Fruit fly (Drosophila melanogaster) whole organism, embryonic: ENCODE results near the gene Mlp84B.
A peak's percentile ranks its signal among the peaks of the same experiment; 100 is the strongest.

ENCODE experiments used
- Aef1 ChIP-seq: fragments of 200-800 bp; sonication (Bioruptor generic); IDR thresholded peaks from 3 replicates; pipeline ENCODE4 v1.3.6; 2022; ENCODE audit warnings: missing biosample characterization, missing genetic modification characterization
- Awh ChIP-seq: fragments of 200-800 bp; sonication (Bioruptor generic); IDR thresholded peaks from 2 replicates; pipeline ENCODE4, ENCODE4 v1.3.6; 2022; ENCODE audit warnings: missing biosample characterization, missing genetic modification characterization
- Bdp1 ChIP-seq: fragments of 200-800 bp; sonication (Bioruptor generic); optimal IDR thresholded peaks from 3 replicates; lab custom pipeline; 2016; ENCODE audit warnings: missing biosample characterization, missing genetic modification characterization
- CG10654 ChIP-seq: fragments of 200-800 bp; sonication (Bioruptor generic); optimal IDR thresholded peaks from 2 replicates; lab custom pipeline; 2016; ENCODE audit warnings: missing biosample characterization, missing genetic modification characterization
- CG10959 ChIP-seq: fragments of 200-800 bp; sonication (Bioruptor generic); IDR thresholded peaks from 2 replicates; pipeline ENCODE4 v1.3.6; 2022; ENCODE audit warnings: missing biosample characterization, missing genetic modification characterization
- CG11456 ChIP-seq: fragments of 200-800 bp; sonication (Bioruptor generic); IDR thresholded peaks from 3 replicates; pipeline ENCODE4 v1.3.6; 2022; ENCODE audit warnings: missing biosample characterization, missing genetic modification characterization
- CG12769 ChIP-seq: fragments of 200-800 bp; sonication (Bioruptor generic); optimal IDR thresholded peaks from 2 replicates; lab custom pipeline; 2019; ENCODE audit warnings: missing biosample characterization, mild to moderate bottlenecking, missing genetic modification characterization, moderate library complexity
- CG15269 ChIP-seq: fragments of 200-800 bp; sonication (Bioruptor generic); optimal IDR thresholded peaks from 2 replicates; lab custom pipeline; 2018; ENCODE audit warnings: missing biosample characterization, mild to moderate bottlenecking, missing genetic modification characterization, moderate library complexity
- CG16815 ChIP-seq: fragments of 200-800 bp; sonication (Bioruptor generic); optimal IDR thresholded peaks from 3 replicates; lab custom pipeline; 2017; ENCODE audit warnings: missing biosample characterization, mild to moderate bottlenecking, missing genetic modification characterization
- CG17385 ChIP-seq: fragments of 200-800 bp; sonication (Bioruptor generic); optimal IDR thresholded peaks from 3 replicates; lab custom pipeline; 2018; ENCODE audit warnings: missing biosample characterization, mild to moderate bottlenecking, missing genetic modification characterization
- CG18599 ChIP-seq: fragments of 200-800 bp; sonication (Bioruptor generic); optimal IDR thresholded peaks from 3 replicates; lab custom pipeline; 2017; ENCODE audit warnings: missing biosample characterization, missing genetic modification characterization, mild to moderate bottlenecking, moderate library complexity, missing genetic modification reagents
- CG3281 ChIP-seq: fragments of 200-800 bp; sonication (Bioruptor generic); optimal IDR thresholded peaks from 3 replicates; lab custom pipeline; 2017; ENCODE audit warnings: missing biosample characterization, mild to moderate bottlenecking, missing genetic modification characterization
- CG34376 ChIP-seq: fragments of 200-800 bp; sonication (Bioruptor generic); optimal IDR thresholded peaks from 2 replicates; lab custom pipeline; 2018; ENCODE audit warnings: missing biosample characterization, mild to moderate bottlenecking, missing genetic modification characterization
- CG3995 ChIP-seq: fragments of 200-800 bp; sonication (Bioruptor generic); optimal IDR thresholded peaks from 3 replicates; lab custom pipeline; 2016; ENCODE audit warnings: missing biosample characterization, missing genetic modification characterization
- CG4360 ChIP-seq: fragments of 200-800 bp; sonication (Bioruptor generic); IDR thresholded peaks from 2 replicates; pipeline ENCODE4 v1.3.6; 2022; ENCODE audit warnings: missing biosample characterization, missing genetic modification characterization
- CG4707 ChIP-seq: fragments of 200-800 bp; sonication (Bioruptor generic); optimal IDR thresholded peaks from 2 replicates; lab custom pipeline; 2018; ENCODE audit warnings: missing biosample characterization, mild to moderate bottlenecking, missing genetic modification characterization, moderate library complexity
- CG4854 ChIP-seq: fragments of 200-800 bp; sonication (Bioruptor generic); optimal IDR thresholded peaks from 2 replicates; lab custom pipeline; 2016; ENCODE audit warnings: missing biosample characterization, missing genetic modification characterization, inconsistent platforms
- CG7357 ChIP-seq: fragments of 200-800 bp; sonication (Bioruptor generic); IDR thresholded peaks from 3 replicates; pipeline ENCODE4 v1.3.6; 2022; ENCODE audit warnings: missing biosample characterization, missing genetic modification characterization
- CG8478 ChIP-seq: fragments of >200 bp; optimal IDR thresholded peaks from 2 replicates; lab custom pipeline; 2018
- CG9215 ChIP-seq: fragments of 200-800 bp; sonication (Bioruptor generic); IDR thresholded peaks from 2 replicates; pipeline ENCODE4 v1.3.6; 2022; ENCODE audit warnings: missing biosample characterization, missing genetic modification characterization
- CG9437 ChIP-seq: fragments of 200-800 bp; sonication (Bioruptor generic); optimal IDR thresholded peaks from 2 replicates; lab custom pipeline; 2018; ENCODE audit warnings: missing biosample characterization, mild to moderate bottlenecking, missing genetic modification characterization
- HLHmδ ChIP-seq: fragments of 200-800 bp; sonication (Bioruptor generic); optimal IDR thresholded peaks from 2 replicates; lab custom pipeline; 2018; ENCODE audit warnings: missing biosample characterization, mild to moderate bottlenecking, missing genetic modification characterization, moderate library complexity
- Hand ChIP-seq: fragments of 200-800 bp; sonication (Bioruptor generic); optimal IDR thresholded peaks from 2 replicates; lab custom pipeline; 2017; ENCODE audit warnings: mild to moderate bottlenecking, missing biosample characterization, missing genetic modification reagents, missing genetic modification characterization
- Hr51 ChIP-seq, 2 experiments: fragments of 200-800 bp; sonication (Bioruptor generic); optimal IDR thresholded peaks; 2 replicates in 1 of 2; 3 replicates in 1 of 2; lab custom pipeline; 2016 to 2018; ENCODE audit warnings: missing biosample characterization in 2 of 2, missing genetic modification characterization in 2 of 2, mild to moderate bottlenecking in 1 of 2, moderate library complexity in 1 of 2
- Hr78 ChIP-seq, 2 experiments: fragments of 200-800 bp in 1 of 2; fragments of >200 bp in 1 of 2; sonication (Bioruptor generic) in 1 of 2; optimal IDR thresholded peaks; 2 replicates each; lab custom pipeline; 2017 to 2019; ENCODE audit warnings: missing biosample characterization in 2 of 2, missing genetic modification characterization in 2 of 2, mild to moderate bottlenecking in 1 of 2, moderate library complexity in 1 of 2
- Kr ChIP-seq: fragments of 200-800 bp; sonication (Bioruptor generic); optimal IDR thresholded peaks from 2 replicates; lab custom pipeline; 2017; ENCODE audit warnings: missing biosample characterization, mild to moderate bottlenecking, missing genetic modification characterization
- Med ChIP-seq: fragments of 200-800 bp; sonication (Bioruptor generic); peaks from one replicate; lab custom pipeline; 2016; ENCODE audit warnings: missing biosample characterization, missing genetic modification characterization, mild to moderate bottlenecking, inconsistent platforms, moderate library complexity
- PHDP ChIP-seq: fragments of 200-800 bp; sonication (Bioruptor generic); optimal IDR thresholded peaks from 3 replicates; lab custom pipeline; 2018; ENCODE audit warnings: missing biosample characterization, mild to moderate bottlenecking, missing genetic modification characterization, moderate library complexity
- Sox100B ChIP-seq: fragments of 200-800 bp; sonication (Bioruptor generic); optimal IDR thresholded peaks from 3 replicates; lab custom pipeline; 2018; ENCODE audit warnings: missing biosample characterization, mild to moderate bottlenecking, missing genetic modification characterization
- Sry-β ChIP-seq: fragments of 200-800 bp; sonication (Bioruptor generic); optimal IDR thresholded peaks from 2 replicates; lab custom pipeline; 2018; ENCODE audit warnings: missing biosample characterization, mild to moderate bottlenecking, missing genetic modification characterization, moderate library complexity
- TFAM ChIP-seq: fragments of 200-800 bp; sonication (Bioruptor generic); optimal IDR thresholded peaks from 2 replicates; lab custom pipeline; 2017; ENCODE audit warnings: missing biosample characterization, missing genetic modification characterization, inconsistent platforms
- Tbp ChIP-seq: fragments of >200 bp; optimal IDR thresholded peaks from 2 replicates; lab custom pipeline; 2018; ENCODE audit warnings: missing biosample characterization, missing genetic modification characterization
- cad ChIP-seq: fragments of >200 bp; optimal IDR thresholded peaks from 2 replicates; lab custom pipeline; 2017; ENCODE audit warnings: missing biosample characterization, missing genetic modification characterization
- danr ChIP-seq: fragments of 200-800 bp; sonication (Bioruptor generic); IDR thresholded peaks from 2 replicates; pipeline ENCODE4 v1.3.6; 2022; ENCODE audit warnings: missing biosample characterization, missing genetic modification characterization
- dmrt11E ChIP-seq: fragments of 200-800 bp; sonication (Bioruptor generic); optimal IDR thresholded peaks from 3 replicates; lab custom pipeline; 2018; ENCODE audit warnings: missing biosample characterization, mild to moderate bottlenecking, missing genetic modification characterization, moderate library complexity
- fd102C ChIP-seq: fragments of 200-800 bp; sonication (Bioruptor generic); optimal IDR thresholded peaks from 2 replicates; lab custom pipeline; 2018; ENCODE audit warnings: missing biosample characterization, mild to moderate bottlenecking, missing genetic modification characterization, moderate library complexity
- gem ChIP-seq: fragments of 200-800 bp; sonication (Bioruptor generic); optimal IDR thresholded peaks from 2 replicates; lab custom pipeline; 2019; ENCODE audit warnings: missing biosample characterization, mild to moderate bottlenecking, missing genetic modification characterization, moderate library complexity
- gro ChIP-seq: fragments of 200-800 bp; sonication (Bioruptor generic); optimal IDR thresholded peaks from 2 replicates; lab custom pipeline; 2016; ENCODE audit warnings: missing biosample characterization, missing genetic modification characterization
- gsb ChIP-seq: fragments of 200-800 bp; sonication (Bioruptor generic); IDR thresholded peaks from 2 replicates; pipeline ENCODE4 v1.3.6; 2022; ENCODE audit warnings: missing biosample characterization, missing genetic modification characterization
- hbn ChIP-seq: fragments of 200-800 bp; sonication (Bioruptor generic); IDR thresholded peaks from 2 replicates; pipeline ENCODE4 v1.3.6; 2022; ENCODE audit warnings: missing biosample characterization, missing genetic modification characterization; ENCODE audit not compliant: partially characterized antibody
- lbe ChIP-seq: fragments of 200-800 bp; sonication (Bioruptor generic); optimal IDR thresholded peaks from 2 replicates; lab custom pipeline; 2016; ENCODE audit warnings: missing biosample characterization, mild to moderate bottlenecking, missing genetic modification characterization
- odd ChIP-seq: fragments of 200-800 bp; sonication (Bioruptor generic); optimal IDR thresholded peaks from 2 replicates; lab custom pipeline; 2017; ENCODE audit warnings: missing biosample characterization, mild to moderate bottlenecking, missing genetic modification characterization
- pfk ChIP-seq: fragments of 200-800 bp; sonication (Bioruptor generic); optimal IDR thresholded peaks from 2 replicates; lab custom pipeline; 2018; ENCODE audit warnings: missing biosample characterization, mild to moderate bottlenecking, missing genetic modification characterization, moderate library complexity
- row ChIP-seq: fragments of 200-800 bp; sonication (Bioruptor generic); IDR thresholded peaks from 3 replicates; pipeline ENCODE4 v1.3.6; 2022; ENCODE audit warnings: missing biosample characterization, missing genetic modification characterization
- twi ChIP-seq: fragments of 200-800 bp; optimal IDR thresholded peaks from 2 replicates; lab custom pipeline; 2019; ENCODE audit warnings: missing biosample characterization, mild to moderate bottlenecking, missing genetic modification characterization, moderate library complexity
- unpg ChIP-seq: fragments of 200-800 bp; sonication (Bioruptor generic); optimal IDR thresholded peaks from 3 replicates; lab custom pipeline; 2018; ENCODE audit warnings: missing biosample characterization, mild to moderate bottlenecking, missing genetic modification characterization, moderate library complexity
- yki ChIP-seq: fragments of >200 bp; optimal IDR thresholded peaks from 3 replicates; lab custom pipeline; 2018
- zfh1 ChIP-seq: fragments of 200-800 bp; sonication (Bioruptor generic); IDR thresholded peaks from 3 replicates; pipeline ENCODE4 v1.3.6; 2022; ENCODE audit warnings: missing biosample characterization, missing genetic modification characterization

Mlp84B gene

dm6 chr3R:7076293-7076981 lies 41.1 kb downstream of the Mlp84B start:
- TF ChIP-seq hbn (GFP tag; lab: Robert Waterston, UW) (no peak), CG9215 (no peak), pfk (GFP tag; lab: Kevin White, UChicago) (peak; percentile 24), CG18599 (peak; percentile 9), gem (tag; lab: Kevin White, UChicago) (peak; percentile 23), twi (tag; lab: Kevin White, UChicago) (no peak), Med (GFP tag; lab: Kevin White, UChicago) (peak; percentile 80), CG15269 (no peak), CG4707 (GFP tag; lab: Kevin White, UChicago) (peak; percentile 89), CG34376 (GFP tag; lab: Kevin White, UChicago) (no peak), zfh1 (0 out of 3 replicates have a peak, but pooled peaks have one; percentile 23), unpg (GFP tag; lab: Kevin White, UChicago) (peak; percentile 14), Hand (GFP tag; lab: Kevin White, UChicago) (peak; percentile 44), CG4360 (GFP tag; lab: Robert Waterston, UW) (0 out of 2 replicates have a peak, but pooled peaks have one; percentile 14), PHDP (tag; lab: Kevin White, UChicago) (peak; percentile 21), dmrt11E (tag; lab: Kevin White, UChicago) (no peak), CG4854 (GFP tag; lab: Kevin White, UChicago) (no peak)

- no peak for TF ChIP-seq CG10959 (GFP tag; lab: Robert Waterston, UW)
- TF ChIP-seq CG15269, result peak; percentile 89
- TF ChIP-seq CG3281 (GFP tag; lab: Kevin White, UChicago), result peak; percentile 89
- peak; percentile 80 for TF ChIP-seq CG9437
- TF ChIP-seq gsb, result no peak
- TF ChIP-seq dmrt11E (tag; lab: Kevin White, UChicago), result peak; percentile 82
- peak; percentile 70 for TF ChIP-seq CG3995 (GFP tag; lab: Kevin White, UChicago)
- peak; percentile 59; the same call in 2 of the 3 replicates for TF ChIP-seq CG7357 (GFP tag; lab: Robert Waterston, UW)
- peak; percentile 89 for TF ChIP-seq Sox100B (GFP tag; lab: Kevin White, UChicago)
- peak; percentile 77 for TF ChIP-seq odd (GFP tag; lab: Kevin White, UChicago)
- TF ChIP-seq CG16815 (GFP tag; lab: Kevin White, UChicago), result peak; percentile 78
- TF ChIP-seq CG12769 (tag; lab: Kevin White, UChicago), result peak; percentile 94
- peak; percentile 38 for TF ChIP-seq fd102C (GFP tag; lab: Kevin White, UChicago)
- TF ChIP-seq CG17385 (GFP tag; lab: Kevin White, UChicago), result peak; percentile 86
- no peak for TF ChIP-seq row
- TF ChIP-seq Sry-β (GFP tag; lab: Kevin White, UChicago), result peak; percentile 19
- no peak for TF ChIP-seq yki
- no peak for TF ChIP-seq Tbp (GFP tag; lab: Kevin White, UChicago)
- TF ChIP-seq CG8478, result no peak
- TF ChIP-seq cad (GFP tag; lab: Kevin White, UChicago), result no peak
- TF ChIP-seq Aef1 (GFP tag; lab: Robert Waterston, UW), result no peak
- peak; percentile 75 to 90 for TF ChIP-seq Hr51 (GFP tag; optimal IDR thresholded peaks at IDR 0.05; lab: Kevin White, UChicago)
- no peak for TF ChIP-seq CG11456
- TF ChIP-seq Bdp1 (GFP tag; lab: Kevin White, UChicago), result peak; percentile 79
- peak in 1 of 2 experiments; percentile 78 for TF ChIP-seq Hr78 (GFP tag; optimal IDR thresholded peaks at IDR 0.05; lab: Kevin White, UChicago)
- TF ChIP-seq TFAM (GFP tag; lab: Kevin White, UChicago), result peak; percentile 52
- TF ChIP-seq Awh (GFP tag; lab: Robert Waterston, UW), result no peak
- no peak for TF ChIP-seq Kr
- TF ChIP-seq hbn (GFP tag; lab: Robert Waterston, UW), result no peak
- TF ChIP-seq CG18599, result peak; percentile 97
- no peak for TF ChIP-seq HLHmδ (GFP tag; lab: Kevin White, UChicago)
- peak; percentile 91 for TF ChIP-seq lbe
- TF ChIP-seq gro (GFP tag; lab: Kevin White, UChicago), result peak; percentile 94
- TF ChIP-seq CG10654 (GFP tag; lab: Kevin White, UChicago), result peak; percentile 86
- no peak for TF ChIP-seq danr (GFP tag; lab: Robert Waterston, UW)
Observed at dm6 chr3R:7075712-7076183, 41.8 kb downstream of the Mlp84B start.
